Worm (Caenorhabditis elegans) whole organism, L1 larva: ENCODE data around the gene C18E9.2.

Source experiments
- C04F5.9 ChIP-seq: sonication (generic microtip); optimal IDR thresholded peaks from 2 replicates; lab custom pipeline; 2016; ENCODE audit warnings: missing genetic modification characterization, missing compliant biosample characterization
- C16A3.4 ChIP-seq: fragments of 150-350 bp; optimal IDR thresholded peaks from 2 replicates; lab custom pipeline; 2014; ENCODE audit warnings: missing biosample characterization, missing genetic modification characterization
- alr-1 ChIP-seq: fragments of 200-800 bp; sonication (Bioruptor generic); optimal IDR thresholded peaks from 2 replicates; lab custom pipeline; 2018; ENCODE audit warnings: borderline replicate concordance, mild to moderate bottlenecking, missing genetic modification characterization, missing compliant biosample characterization
- aly-2 ChIP-seq: fragments of 150-350 bp; optimal IDR thresholded peaks from 2 replicates; lab custom pipeline; 2014; ENCODE audit warnings: missing biosample characterization, missing genetic modification characterization
- blmp-1 ChIP-seq: fragments of 150-350 bp; optimal IDR thresholded peaks from 2 replicates; lab custom pipeline; 2014; ENCODE audit warnings: missing biosample characterization, missing genetic modification characterization
- ceh-63 ChIP-seq: fragments of 200-800 bp; sonication (Bioruptor generic); optimal IDR thresholded peaks from 2 replicates; lab custom pipeline; 2018; ENCODE audit warnings: mild to moderate bottlenecking, missing genetic modification characterization, missing compliant biosample characterization
- ceh-88 ChIP-seq: fragments of 200-800 bp; sonication (Bioruptor generic); IDR thresholded peaks from 2 replicates; pipeline ENCODE4 v1.3.6; 2022; ENCODE audit warnings: missing genetic modification characterization, missing compliant biosample characterization
- ceh-90 ChIP-seq: sonication (generic microtip); optimal IDR thresholded peaks from 2 replicates; lab custom pipeline; 2016; ENCODE audit warnings: missing genetic modification characterization, missing compliant biosample characterization
- dpl-1 ChIP-seq, 3 experiments: fragments of 150-350 bp in 2 of 3; sonication (generic microtip) in 1 of 3; optimal IDR thresholded peaks; 2 replicates each; lab custom pipeline; 2014 to 2017; ENCODE audit warnings: missing biosample characterization in 3 of 3, missing genetic modification characterization in 3 of 3, missing genetic modification reagents in 3 of 3
- efl-1 ChIP-seq, 4 experiments: fragments of 150-350 bp; optimal IDR thresholded peaks in 3 of 4; peaks in 1 of 4; 1 replicate in 1 of 4; 2 replicates in 3 of 4; lab custom pipeline; 2014; ENCODE audit warnings: missing biosample characterization in 2 of 4, missing genetic modification characterization in 2 of 4, missing genetic modification reagents in 2 of 4
- efl-3 ChIP-seq: fragments of 200-800 bp; sonication (Bioruptor generic); optimal IDR thresholded peaks from 2 replicates; lab custom pipeline; 2018; ENCODE audit warnings: mild to moderate bottlenecking, missing genetic modification characterization, missing compliant biosample characterization
- egl-27 ChIP-seq, 2 experiments: fragments of 150-350 bp in 1 of 2; sonication (generic microtip); optimal IDR thresholded peaks; 3 replicates each; lab custom pipeline; 2017 to 2018; ENCODE audit warnings: missing biosample characterization in 2 of 2, missing genetic modification characterization in 2 of 2, missing genetic modification reagents in 2 of 2
- elt-2 ChIP-seq: sonication (generic microtip); optimal IDR thresholded peaks from 2 replicates; lab custom pipeline; 2016; ENCODE audit warnings: missing genetic modification characterization, mild to moderate bottlenecking, inconsistent platforms, missing compliant biosample characterization, missing genetic modification reagents
- elt-3 ChIP-seq, 6 experiments: fragments of 150-350 bp in 1 of 6; sonication (generic microtip); optimal IDR thresholded peaks; 2 replicates each; lab custom pipeline; 2017 to 2018; ENCODE audit warnings: missing biosample characterization in 6 of 6, missing genetic modification characterization in 6 of 6, inconsistent platforms in 1 of 6
- fkh-10 ChIP-seq: sonication (generic microtip); optimal IDR thresholded peaks from 2 replicates; lab custom pipeline; 2017; ENCODE audit warnings: missing biosample characterization, missing genetic modification reagents, missing genetic modification characterization
- hlh-4 ChIP-seq: sonication (generic microtip); optimal IDR thresholded peaks from 2 replicates; lab custom pipeline; 2016; ENCODE audit warnings: mild to moderate bottlenecking, missing genetic modification characterization, missing compliant biosample characterization
- hpl-2 ChIP-seq: fragments of 150-350 bp; optimal IDR thresholded peaks from 2 replicates; lab custom pipeline; 2014; ENCODE audit warnings: missing biosample characterization, missing genetic modification reagents, missing genetic modification characterization
- irx-1 ChIP-seq: sonication (generic microtip); optimal IDR thresholded peaks from 2 replicates; lab custom pipeline; 2016; ENCODE audit warnings: missing genetic modification characterization, missing compliant biosample characterization
- isw-1 ChIP-seq: fragments of 200-800 bp; sonication (Bioruptor generic); IDR thresholded peaks from 2 replicates; pipeline ENCODE4 v1.3.6; 2022; ENCODE audit warnings: missing genetic modification characterization, missing compliant biosample characterization
- lin-14 ChIP-seq: fragments of 200-800 bp; sonication (Bioruptor generic); optimal IDR thresholded peaks from 2 replicates; lab custom pipeline; 2018; ENCODE audit warnings: mild to moderate bottlenecking, missing genetic modification characterization, moderate library complexity, missing compliant biosample characterization
- lin-35 ChIP-seq, 2 experiments: fragments of 150-350 bp; optimal IDR thresholded peaks; 2 replicates each; lab custom pipeline; 2014; ENCODE audit warnings: missing biosample characterization in 2 of 2, missing genetic modification characterization in 2 of 2, missing genetic modification reagents in 2 of 2
- lin-39 ChIP-seq: fragments of 150-350 bp; optimal IDR thresholded peaks from 2 replicates; lab custom pipeline; 2014; ENCODE audit warnings: missing biosample characterization, missing genetic modification reagents, missing genetic modification characterization
- lir-3 ChIP-seq: sonication (generic microtip); optimal IDR thresholded peaks from 2 replicates; lab custom pipeline; 2016; ENCODE audit warnings: mild to moderate bottlenecking, missing genetic modification characterization, moderate library complexity, missing compliant biosample characterization; ENCODE audit not compliant: poor library complexity
- lsy-2 ChIP-seq, 2 experiments: fragments of 150-350 bp; optimal IDR thresholded peaks; 2 replicates each; lab custom pipeline; 2014; ENCODE audit warnings: missing biosample characterization in 2 of 2, missing genetic modification characterization in 2 of 2
- mab-9 ChIP-seq: fragments of 200-800 bp; sonication (Bioruptor generic); IDR thresholded peaks from 2 replicates; pipeline ENCODE4 v1.3.6; 2022; ENCODE audit warnings: missing genetic modification reagents, missing genetic modification characterization, missing compliant biosample characterization
- mef-2 ChIP-seq: fragments of 150-350 bp; optimal IDR thresholded peaks from 2 replicates; lab custom pipeline; 2014; ENCODE audit warnings: missing biosample characterization, missing genetic modification characterization
- nhr-20 ChIP-seq: sonication (generic microtip); optimal IDR thresholded peaks from 2 replicates; lab custom pipeline; 2016; ENCODE audit warnings: mild to moderate bottlenecking, missing genetic modification characterization, missing compliant biosample characterization
- nhr-71 ChIP-seq: sonication (generic microtip); optimal IDR thresholded peaks from 2 replicates; lab custom pipeline; 2016; ENCODE audit warnings: mild to moderate bottlenecking, missing genetic modification characterization, moderate library complexity, missing compliant biosample characterization
- nhr-84 ChIP-seq: sonication (generic microtip); optimal IDR thresholded peaks from 2 replicates; lab custom pipeline; 2017; ENCODE audit warnings: missing biosample characterization, missing genetic modification characterization
- nhr-90 ChIP-seq: sonication (generic microtip); optimal IDR thresholded peaks from 2 replicates; lab custom pipeline; 2016; ENCODE audit warnings: mild to moderate bottlenecking, missing genetic modification characterization, missing compliant biosample characterization; ENCODE audit not compliant: poor library complexity
- pqm-1 ChIP-seq: sonication (generic microtip); optimal IDR thresholded peaks from 3 replicates; lab custom pipeline; 2017; ENCODE audit warnings: missing biosample characterization, missing genetic modification characterization
- skn-1 ChIP-seq: fragments of 150-350 bp; optimal IDR thresholded peaks from 2 replicates; lab custom pipeline; 2014; ENCODE audit warnings: missing biosample characterization, missing genetic modification characterization
- snpc-4 ChIP-seq: fragments of 150-350 bp; optimal IDR thresholded peaks from 2 replicates; lab custom pipeline; 2014; ENCODE audit warnings: missing biosample characterization, missing genetic modification characterization
- snu-23 ChIP-seq: sonication (generic microtip); optimal IDR thresholded peaks from 2 replicates; lab custom pipeline; 2016; ENCODE audit warnings: missing genetic modification characterization, missing compliant biosample characterization
- sox-4 ChIP-seq: sonication (generic microtip); optimal IDR thresholded peaks from 2 replicates; lab custom pipeline; 2016; ENCODE audit warnings: missing genetic modification characterization, missing compliant biosample characterization
- sptf-1 ChIP-seq: fragments of 150-350 bp; optimal IDR thresholded peaks from 2 replicates; lab custom pipeline; 2014; ENCODE audit warnings: missing biosample characterization, missing genetic modification characterization
- sup-37 ChIP-seq: fragments of 200-800 bp; sonication (Bioruptor generic); optimal IDR thresholded peaks from 2 replicates; lab custom pipeline; 2018; ENCODE audit warnings: mild to moderate bottlenecking, missing genetic modification characterization, missing compliant biosample characterization
- swsn-7 ChIP-seq: sonication (generic microtip); optimal IDR thresholded peaks from 2 replicates; lab custom pipeline; 2016; ENCODE audit warnings: missing genetic modification characterization, missing compliant biosample characterization
- tbx-2 ChIP-seq: sonication (generic microtip); optimal IDR thresholded peaks from 2 replicates; lab custom pipeline; 2016; ENCODE audit warnings: missing genetic modification characterization, missing compliant biosample characterization
- unc-130 ChIP-seq: fragments of 150-350 bp; optimal IDR thresholded peaks from 2 replicates; lab custom pipeline; 2017; ENCODE audit warnings: missing biosample characterization, missing genetic modification characterization, inconsistent platforms
- unc-30 ChIP-seq: sonication (generic microtip); optimal IDR thresholded peaks from 2 replicates; lab custom pipeline; 2017; ENCODE audit warnings: missing biosample characterization, missing genetic modification characterization
- vab-15 ChIP-seq: sonication (generic microtip); optimal IDR thresholded peaks from 2 replicates; lab custom pipeline; 2017; ENCODE audit warnings: missing genotype, mild to moderate bottlenecking, missing genetic modification characterization, missing compliant biosample characterization

The C18E9.2 gene

ce11 chrII:8933693-8934432, 30.9 kb upstream of the C18E9.2 start, which contains the start of gene T21B10.3 (continued):
- TF ChIP-seq efl-3 (no peak), dpl-1 (GFP tag; optimal IDR thresholded peaks at IDR 0.05; lab: Kevin White, UChicago) (no peak), snpc-4 (tag; lab: Kevin White, UChicago) (no peak), C04F5.9 (tag; lab: Kevin White, UChicago) (no peak), hlh-4 (tag; lab: Kevin White, UChicago) (no peak), sup-37 (no peak), vab-15 (tag; lab: Kevin White, UChicago) (no peak), lin-35 (GFP tag; optimal IDR thresholded peaks at IDR 0.05; lab: Kevin White, UChicago) (no peak), blmp-1 (no peak), aly-2 (tag; lab: Kevin White, UChicago) (peak; percentile 72), nhr-20 (tag; lab: Kevin White, UChicago) (no peak), nhr-90 (tag; lab: Kevin White, UChicago) (peak; percentile 11), ceh-63 (GFP tag; lab: Kevin White, UChicago) (no peak), mef-2 (tag; lab: Kevin White, UChicago) (no peak), pqm-1 (tag; lab: Kevin White, UChicago) (no peak), skn-1 (no peak), sptf-1 (tag; lab: Kevin White, UChicago) (no peak), tbx-2 (tag; lab: Kevin White, UChicago) (no peak), elt-2 (tag; lab: Kevin White, UChicago) (no peak), lsy-2 (tag; optimal IDR thresholded peaks at IDR 0.05; lab: Kevin White, UChicago) (peak in 1 of 2 experiments; percentile 16)

- no peak for TF ChIP-seq ceh-90 (tag; lab: Kevin White, UChicago)
These were observed 25.7 kb upstream of the C18E9.2 start for ce11 chrII:8938907-8939622.

- TF ChIP-seq irx-1 (no peak), isw-1 (GFP tag; lab: Robert Waterston, UW) (no peak), lin-14 (no peak), aly-2 (tag; lab: Kevin White, UChicago) (no peak), ceh-63 (GFP tag; lab: Kevin White, UChicago) (no peak), C16A3.4 (peak; percentile 51), lsy-2 (tag; optimal IDR thresholded peaks at IDR 0.05; lab: Kevin White, UChicago) (peak; percentile 24 to 67), alr-1 (no peak), nhr-84 (no peak), mab-9 (no peak), unc-130 (no peak), efl-3 (no peak), hpl-2 (no peak), sox-4 (peak; percentile 24), tbx-2 (tag; lab: Kevin White, UChicago) (no peak), swsn-7 (tag; lab: Kevin White, UChicago) (peak; percentile 1), efl-1 (optimal IDR thresholded peaks at IDR 0.05; lab: Kevin White, UChicago) (peak; percentile 16 to 87), efl-1 (GFP tag; optimal IDR thresholded peaks at IDR 0.05 in 1 of 2; lab: Kevin White, UChicago) (peak; percentile 86 to 98), dpl-1 (GFP tag; optimal IDR thresholded peaks at IDR 0.05; lab: Kevin White, UChicago) (peak; percentile 72 to 90 (median 85)), egl-27 (tag; optimal IDR thresholded peaks at IDR 0.05; lab: Kevin White, UChicago) (no peak), nhr-71 (tag; lab: Kevin White, UChicago) (peak; percentile 37), sptf-1 (tag; lab: Kevin White, UChicago) (no peak), fkh-10 (GFP tag; lab: Kevin White, UChicago) (no peak), lin-39 (tag; lab: Kevin White, UChicago) (no peak), nhr-90 (tag; lab: Kevin White, UChicago) (no peak), snu-23 (GFP tag; lab: Kevin White, UChicago) (peak; percentile 11), unc-30 (no peak), vab-15 (tag; lab: Kevin White, UChicago) (no peak), elt-3 (tag; optimal IDR thresholded peaks at IDR 0.05; lab: Kevin White, UChicago) (no peak), blmp-1 (peak; percentile 39), nhr-20 (tag; lab: Kevin White, UChicago) (peak; percentile 34), ceh-88 (GFP tag; lab: Robert Waterston, UW) (no peak), lin-35 (GFP tag; optimal IDR thresholded peaks at IDR 0.05; lab: Kevin White, UChicago) (peak; percentile 76 to 94), lir-3 (tag; lab: Kevin White, UChicago) (no peak), ceh-90 (tag; lab: Kevin White, UChicago) (no peak)
These were observed 24.4 kb upstream of the C18E9.2 start, which contains the start of the genes set-17 and T21B10.4 for ce11 chrII:8940362-8940940. Gene set-17, minus strand, starts transcription at chrII:8940488. Gene T21B10.4, plus strand, starts transcription at chrII:8940894.
